Worm (Caenorhabditis elegans) whole organism, L4 larva: ENCODE measurements around the gene Y57G11C.1130.

ENCODE experiments used
- F37D6.2 ChIP-seq: sonication (generic microtip); optimal IDR thresholded peaks from 2 replicates; lab custom pipeline; 2016; ENCODE audit warnings: mild to moderate bottlenecking, missing genetic modification characterization, missing compliant biosample characterization
- R02D3.7 ChIP-seq: fragments of 150-350 bp; sonication (generic microtip); optimal IDR thresholded peaks from 3 replicates; lab custom pipeline; 2014; ENCODE audit warnings: missing biosample characterization, missing genetic modification characterization
- T20F7.1 ChIP-seq: fragments of 200-800 bp; sonication (Bioruptor generic); optimal IDR thresholded peaks from 2 replicates; lab custom pipeline; 2018; ENCODE audit warnings: mild to moderate bottlenecking, missing genetic modification characterization, missing compliant biosample characterization
- T26A8.4 ChIP-seq: fragments of 200-800 bp; sonication (Bioruptor generic); IDR thresholded peaks from 2 replicates; pipeline ENCODE4 v1.3.6; 2022; ENCODE audit warnings: missing genetic modification characterization, missing compliant biosample characterization
- Y105C5A.15 ChIP-seq: fragments of 200-800 bp; sonication (Bioruptor generic); IDR thresholded peaks from 2 replicates; pipeline ENCODE4 v1.3.6; 2022; ENCODE audit warnings: missing genetic modification characterization, missing compliant biosample characterization
- aha-1 ChIP-seq: fragments of 150-350 bp; peaks from one replicate; lab custom pipeline; 2014; ENCODE audit warnings: missing biosample characterization, missing genetic modification characterization
- aly-2 ChIP-seq: sonication (generic microtip); optimal IDR thresholded peaks from 2 replicates; lab custom pipeline; 2018; ENCODE audit warnings: missing biosample characterization, missing genetic modification characterization
- ama-1 ChIP-seq: fragments of 150-350 bp; optimal IDR thresholded peaks from 2 replicates; lab custom pipeline; 2014; ENCODE audit warnings: inconsistent platforms, mixed read lengths
- attf-4 ChIP-seq: sonication (generic microtip); optimal IDR thresholded peaks from 3 replicates; lab custom pipeline; 2017; ENCODE audit warnings: missing biosample characterization, missing genetic modification characterization
- ceh-28 ChIP-seq: fragments of 150-350 bp; optimal IDR thresholded peaks from 2 replicates; lab custom pipeline; 2014; ENCODE audit warnings: missing biosample characterization, missing genetic modification reagents, missing genetic modification characterization
- ceh-44 ChIP-seq: fragments of 200-800 bp; sonication (Bioruptor generic); IDR thresholded peaks from 2 replicates; pipeline ENCODE4 v1.3.6; 2022; ENCODE audit warnings: missing genetic modification reagents, missing genetic modification characterization, missing compliant biosample characterization
- ceh-62 ChIP-seq: sonication (generic microtip); optimal IDR thresholded peaks from 2 replicates; lab custom pipeline; 2017; ENCODE audit warnings: missing biosample characterization, missing genetic modification characterization
- ces-1 ChIP-seq: fragments of 150-350 bp; sonication (generic microtip); optimal IDR thresholded peaks from 4 replicates; lab custom pipeline; 2014; ENCODE audit warnings: missing biosample characterization, missing genetic modification reagents, missing genetic modification characterization
- cey-2 ChIP-seq: sonication (generic microtip); optimal IDR thresholded peaks from 3 replicates; lab custom pipeline; 2017; ENCODE audit warnings: missing genetic modification characterization, mild to moderate bottlenecking, missing compliant biosample characterization, antibody characterized with exemption, borderline replicate concordance; ENCODE audit not compliant: insufficient read depth
- ctbp-1 ChIP-seq: fragments of 200-800 bp; sonication (Bioruptor generic); IDR thresholded peaks from 2 replicates; pipeline ENCODE4 v1.3.6; 2022; ENCODE audit warnings: missing genetic modification reagents, missing genetic modification characterization, missing compliant biosample characterization
- daf-19 ChIP-seq: fragments of 200-800 bp; sonication (Bioruptor generic); conservative IDR thresholded peaks from 2 replicates; pipeline ENCODE4 v1.3.6; 2022; ENCODE audit warnings: missing genetic modification characterization, missing compliant biosample characterization
- dpl-1 ChIP-seq: fragments of 150-350 bp; optimal IDR thresholded peaks from 2 replicates; lab custom pipeline; 2014; ENCODE audit warnings: missing biosample characterization, missing genetic modification reagents, missing genetic modification characterization
- dve-1 ChIP-seq: sonication (generic microtip); optimal IDR thresholded peaks from 2 replicates; lab custom pipeline; 2017; ENCODE audit warnings: antibody characterized with exemption, mild to moderate bottlenecking, missing genetic modification characterization, missing compliant biosample characterization; ENCODE audit not compliant: insufficient read depth
- gei-8 ChIP-seq: fragments of 200-800 bp; sonication (Bioruptor generic); optimal IDR thresholded peaks from 2 replicates; lab custom pipeline; 2018; ENCODE audit warnings: mild to moderate bottlenecking, missing genetic modification characterization, missing compliant biosample characterization
- hlh-11 ChIP-seq: fragments of 200-800 bp; sonication (Bioruptor generic); optimal IDR thresholded peaks from 2 replicates; lab custom pipeline; 2018; ENCODE audit warnings: mild to moderate bottlenecking, missing genetic modification characterization, missing compliant biosample characterization
- hlh-30 ChIP-seq: sonication (generic microtip); optimal IDR thresholded peaks from 2 replicates; lab custom pipeline; 2017; ENCODE audit warnings: antibody characterized with exemption, mild to moderate bottlenecking, missing genetic modification characterization, missing compliant biosample characterization; ENCODE audit not compliant: insufficient read depth
- lin-38 ChIP-seq: fragments of 200-800 bp; sonication (Bioruptor generic); IDR thresholded peaks from 2 replicates; pipeline ENCODE4 v1.3.6; 2022; ENCODE audit warnings: missing genetic modification reagents, missing genetic modification characterization, missing compliant biosample characterization
- lsy-2 ChIP-seq, 2 experiments: fragments of 150-350 bp in 1 of 2; sonication (generic microtip) in 1 of 2; optimal IDR thresholded peaks; 2 replicates each; lab custom pipeline; 2014 to 2017; ENCODE audit warnings: missing biosample characterization in 2 of 2, missing genetic modification characterization in 2 of 2
- mdt-29 ChIP-seq: fragments of 200-800 bp; sonication (Bioruptor generic); IDR thresholded peaks from 2 replicates; pipeline ENCODE4 v1.3.6; 2022; ENCODE audit warnings: missing genetic modification reagents, missing genetic modification characterization, missing compliant biosample characterization
- mep-1 ChIP-seq: fragments of 150-350 bp; sonication (generic microtip); optimal IDR thresholded peaks from 3 replicates; lab custom pipeline; 2014; ENCODE audit warnings: missing biosample characterization, missing genetic modification characterization
- mxl-2 ChIP-seq: fragments of 200-800 bp; sonication (Bioruptor generic); conservative IDR thresholded peaks from 2 replicates; pipeline ENCODE4 v1.3.6; 2022; ENCODE audit warnings: missing genetic modification reagents, missing genetic modification characterization, missing compliant biosample characterization
- nhr-102 ChIP-seq: sonication (generic microtip); optimal IDR thresholded peaks from 2 replicates; lab custom pipeline; 2016; ENCODE audit warnings: mild to moderate bottlenecking, missing genetic modification characterization, moderate library complexity, missing compliant biosample characterization
- nhr-11 ChIP-seq: fragments of 150-350 bp; optimal IDR thresholded peaks from 2 replicates; lab custom pipeline; 2014; ENCODE audit warnings: missing biosample characterization, missing genetic modification characterization
- nhr-237 ChIP-seq: sonication (generic microtip); optimal IDR thresholded peaks from 2 replicates; lab custom pipeline; 2017; ENCODE audit warnings: missing biosample characterization, missing genetic modification characterization
- nhr-25 ChIP-seq: sonication (generic microtip); optimal IDR thresholded peaks from 2 replicates; lab custom pipeline; 2017; ENCODE audit warnings: missing genetic modification characterization, mild to moderate bottlenecking, missing compliant biosample characterization, antibody characterized with exemption, moderate library complexity, borderline replicate concordance; ENCODE audit not compliant: insufficient read depth
- nhr-42 ChIP-seq: fragments of 200-800 bp; sonication (Bioruptor generic); IDR thresholded peaks from 2 replicates; pipeline ENCODE4 v1.3.6; 2022; ENCODE audit warnings: missing genetic modification characterization, missing compliant biosample characterization
- nhr-77 ChIP-seq: fragments of 150-350 bp; optimal IDR thresholded peaks from 2 replicates; lab custom pipeline; 2014; ENCODE audit warnings: missing biosample characterization, missing genetic modification characterization
- pha-4 ChIP-seq, 2 experiments: fragments of 150-350 bp in 1 of 2; fragments of 200-800 bp in 1 of 2; sonication (Bioruptor generic) in 1 of 2; IDR thresholded peaks in 1 of 2; optimal IDR thresholded peaks in 1 of 2; 2 replicates each; pipeline versions ENCODE4 v1.3.6 to Lab custom; 2014 to 2022; ENCODE audit warnings: missing genetic modification characterization in 2 of 2, missing genetic modification reagents in 2 of 2, missing biosample characterization in 1 of 2, missing compliant biosample characterization in 1 of 2
- rbr-2 ChIP-seq: sonication (generic microtip); optimal IDR thresholded peaks from 2 replicates; lab custom pipeline; 2016; ENCODE audit warnings: missing genotype, missing genetic modification characterization, missing compliant biosample characterization
- saeg-2 ChIP-seq: fragments of 200-800 bp; sonication (Bioruptor generic); IDR thresholded peaks from 2 replicates; pipeline ENCODE4 v1.3.6; 2022; ENCODE audit warnings: missing genetic modification reagents, missing genetic modification characterization, missing compliant biosample characterization
- sdz-12 ChIP-seq: fragments of 200-800 bp; sonication (Bioruptor generic); optimal IDR thresholded peaks from 2 replicates; lab custom pipeline; 2018; ENCODE audit warnings: mild to moderate bottlenecking, missing genetic modification characterization, missing compliant biosample characterization
- set-16 ChIP-seq: fragments of 200-800 bp; sonication (Bioruptor generic); IDR thresholded peaks from 2 replicates; pipeline ENCODE4 v1.3.6; 2022; ENCODE audit warnings: missing genetic modification reagents, missing genetic modification characterization, missing compliant biosample characterization
- snpc-1.2 ChIP-seq: fragments of 200-800 bp; sonication (Bioruptor generic); IDR thresholded peaks from 2 replicates; pipeline ENCODE4 v1.3.6; 2022; ENCODE audit warnings: missing genetic modification reagents, missing genetic modification characterization, missing compliant biosample characterization
- spr-3 ChIP-seq: fragments of 200-800 bp; sonication (Bioruptor generic); optimal IDR thresholded peaks from 2 replicates; lab custom pipeline; 2018; ENCODE audit warnings: mild to moderate bottlenecking, missing genetic modification characterization, missing compliant biosample characterization
- tag-97 ChIP-seq: fragments of 200-800 bp; sonication (Bioruptor generic); IDR thresholded peaks from 2 replicates; pipeline ENCODE4 v1.3.6; 2022; ENCODE audit warnings: missing genetic modification characterization, missing compliant biosample characterization
- unc-130 ChIP-seq: sonication (generic microtip); optimal IDR thresholded peaks from 2 replicates; lab custom pipeline; 2016; ENCODE audit warnings: missing genetic modification reagents, missing genetic modification characterization, missing compliant biosample characterization
- unc-62 ChIP-seq, 3 experiments: fragments of 150-350 bp in 1 of 3; sonication (generic microtip); optimal IDR thresholded peaks in 2 of 3; peaks in 1 of 3; 1 replicate in 1 of 3; 2 replicates in 2 of 3; lab custom pipeline; 2014 to 2017; ENCODE audit warnings: missing biosample characterization in 3 of 3, missing genetic modification characterization in 3 of 3, missing genetic modification reagents in 3 of 3, missing genotype in 1 of 3
- vab-7 ChIP-seq: fragments of 200-800 bp; sonication (Bioruptor generic); IDR thresholded peaks from 2 replicates; pipeline ENCODE4 v1.3.6; 2022; ENCODE audit warnings: missing genetic modification reagents, missing genetic modification characterization, missing compliant biosample characterization
- zfp-3 ChIP-seq: fragments of 200-800 bp; sonication (Bioruptor generic); conservative IDR thresholded peaks from 2 replicates; pipeline ENCODE4 v1.3.6; 2022; ENCODE audit warnings: missing genetic modification reagents, missing genetic modification characterization, missing compliant biosample characterization
- ztf-11 ChIP-seq: fragments of 150-350 bp; optimal IDR thresholded peaks from 2 replicates; lab custom pipeline; 2014; ENCODE audit warnings: missing biosample characterization, missing genetic modification characterization
- ztf-7 ChIP-seq: fragments of 150-350 bp; optimal IDR thresholded peaks from 2 replicates; lab custom pipeline; 2014; ENCODE audit warnings: missing biosample characterization, missing genetic modification characterization

Y57G11C.1130 gene

DNA sequence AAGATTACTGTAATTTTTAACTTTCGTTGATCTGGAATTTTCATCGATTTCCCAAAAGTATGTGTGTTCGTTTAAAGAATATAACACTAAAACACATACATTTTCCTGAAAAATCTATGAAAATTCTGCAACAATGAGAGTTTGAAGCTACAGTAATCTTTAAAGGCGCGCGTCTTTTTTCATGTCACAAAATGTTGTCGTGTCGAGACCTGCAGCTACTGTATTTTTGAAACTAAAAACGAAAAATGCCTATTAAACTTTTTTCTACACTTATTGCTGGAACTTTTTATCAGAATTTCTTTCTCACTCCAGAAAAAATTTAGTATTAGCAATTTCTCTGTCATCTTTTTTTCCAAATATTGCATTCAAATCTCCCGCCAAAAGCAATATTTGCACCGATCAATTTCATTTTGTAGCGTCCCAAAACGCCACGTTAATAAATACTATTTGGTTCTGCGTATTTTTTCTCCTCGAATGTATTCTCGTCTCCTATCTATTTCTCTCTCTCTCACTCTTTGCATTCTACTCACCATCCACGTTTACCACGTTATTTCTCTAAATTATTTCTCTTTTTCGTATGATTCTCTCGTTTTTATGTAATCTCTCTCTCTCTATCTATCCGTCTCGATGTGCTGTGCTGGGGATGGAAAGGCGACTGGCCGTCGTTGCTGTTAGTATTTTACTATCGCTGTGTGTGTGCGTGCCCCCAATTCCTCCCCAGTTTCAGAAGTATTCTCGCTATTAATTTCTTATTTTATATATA, 4.2 kb downstream of the Y57G11C.1130 start, which contains the start of gene melo-1 (continued):
- TF ChIP-seq dve-1 (tag; lab: Kevin White, UChicago), result peak; percentile 74
- peak in 1 of 2 experiments; percentile 60 for TF ChIP-seq lsy-2 (tag; optimal IDR thresholded peaks at IDR 0.05; lab: Kevin White, UChicago)
- TF ChIP-seq T26A8.4 (GFP tag; lab: Robert Waterston, UW), result 0 out of 2 replicates have a peak, but pooled peaks have one; percentile 12
- peak in 1 of 2 experiments; percentile 98 for TF ChIP-seq unc-62 (GFP tag; optimal IDR thresholded peaks at IDR 0.05 in 1 of 2; lab: Kevin White, UChicago)
- no peak for TF ChIP-seq unc-62 (tag; optimal IDR thresholded peaks at IDR 0.05; lab: Kevin White, UChicago)
- TF ChIP-seq aha-1 (tag; lab: Kevin White, UChicago), result peak; percentile 18
- TF ChIP-seq ceh-62, result no peak

DNA sequence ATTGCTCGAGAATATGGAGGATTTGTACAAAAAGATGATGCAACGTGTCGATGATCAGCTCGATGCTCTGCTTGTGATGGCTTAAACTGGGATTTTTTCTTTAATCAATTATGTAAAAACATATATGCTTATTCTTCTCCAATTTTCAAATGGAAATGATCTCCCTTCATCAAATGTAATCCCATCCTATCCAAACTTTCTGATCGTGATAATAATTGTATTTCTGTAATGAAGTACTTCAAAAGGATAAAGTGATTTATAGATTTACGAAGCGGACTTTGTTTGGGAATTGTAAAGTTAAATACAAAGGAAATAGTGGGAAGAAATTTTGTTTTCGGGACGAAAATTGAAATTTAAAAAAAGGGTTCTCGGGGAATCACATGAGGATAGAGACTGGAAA, 8.3 kb downstream of the Y57G11C.1130 start:
- TF ChIP-seq vab-7, result no peak
- TF ChIP-seq mxl-2, result no peak
- no peak for TF ChIP-seq gei-8
- no peak for TF ChIP-seq ztf-11 (tag; lab: Kevin White, UChicago)
- no peak for TF ChIP-seq ceh-44
- no peak for TF ChIP-seq hlh-30 (tag; lab: Kevin White, UChicago)
- no peak for TF ChIP-seq unc-130 (GFP tag; lab: Kevin White, UChicago)
- TF ChIP-seq dve-1 (tag; lab: Kevin White, UChicago), result peak; percentile 9
- no peak for TF ChIP-seq set-16 (GFP tag; lab: Robert Waterston, UW)
- no peak for TF ChIP-seq Y105C5A.15 (GFP tag; lab: Robert Waterston, UW)
- TF ChIP-seq ctbp-1 (GFP tag; lab: Robert Waterston, UW), result no peak
- no peak for TF ChIP-seq spr-3 (GFP tag; lab: Kevin White, UChicago)
- no peak for TF ChIP-seq attf-4 (tag; lab: Kevin White, UChicago)
- no peak for TF ChIP-seq cey-2 (tag; lab: Kevin White, UChicago)
- peak; percentile 7 for TF ChIP-seq nhr-102
- 0 out of 2 replicates have a peak, but pooled peaks have one; percentile 17 for TF ChIP-seq lin-38 (GFP tag; lab: Robert Waterston, UW)
- TF ChIP-seq sdz-12 (GFP tag; lab: Kevin White, UChicago), result no peak
- TF ChIP-seq nhr-77, result no peak
- TF ChIP-seq hlh-11 (tag; lab: Kevin White, UChicago), result no peak
- TF ChIP-seq ceh-28 (tag; lab: Kevin White, UChicago), result no peak
- no peak for TF ChIP-seq ztf-7 (tag; lab: Kevin White, UChicago)
- TF ChIP-seq F37D6.2 (tag; lab: Kevin White, UChicago), result no peak
- peak; percentile 63 for TF ChIP-seq mep-1 (tag; lab: Kevin White, UChicago)
- TF ChIP-seq rbr-2 (tag; lab: Kevin White, UChicago), result no peak
- TF ChIP-seq R02D3.7, result no peak
- no peak for TF ChIP-seq nhr-11 (tag; lab: Kevin White, UChicago)
- TF ChIP-seq nhr-42 (GFP tag; lab: Robert Waterston, UW), result no peak
- no peak for TF ChIP-seq unc-62 (GFP tag; optimal IDR thresholded peaks at IDR 0.05 in 1 of 2; lab: Kevin White, UChicago)
- TF ChIP-seq unc-62 (tag; optimal IDR thresholded peaks at IDR 0.05; lab: Kevin White, UChicago), result no peak
- no peak for TF ChIP-seq T20F7.1 (GFP tag; lab: Kevin White, UChicago)
- TF ChIP-seq daf-19, result no peak
- TF ChIP-seq snpc-1.2 (GFP tag; lab: Robert Waterston, UW), result peak; percentile 72
- no peak; the same call in 1 of the 2 replicates for TF ChIP-seq T26A8.4 (GFP tag; lab: Robert Waterston, UW)
- TF ChIP-seq ces-1 (GFP tag; lab: Kevin White, UChicago), result no peak
- peak; percentile 41; the same call in 1 of the 2 replicates for TF ChIP-seq pha-4 (GFP tag; IDR thresholded peaks at IDR 0.05; lab: Robert Waterston, UW)
- no peak for TF ChIP-seq pha-4 (tag; optimal IDR thresholded peaks at IDR 0.05; lab: Kevin White, UChicago)
- TF ChIP-seq nhr-25, result no peak
- TF ChIP-seq saeg-2 (GFP tag; lab: Robert Waterston, UW), result no peak
- no peak for TF ChIP-seq mdt-29 (GFP tag; lab: Robert Waterston, UW)
- TF ChIP-seq tag-97 (GFP tag; lab: Robert Waterston, UW), result no peak
- peak; percentile 31 for TF ChIP-seq ama-1 (lab: Kevin White, UChicago)
- TF ChIP-seq dpl-1 (GFP tag; lab: Kevin White, UChicago), result no peak
- TF ChIP-seq zfp-3 (GFP tag; lab: Robert Waterston, UW), result no peak
- no peak for TF ChIP-seq nhr-237
- TF ChIP-seq aly-2 (tag; lab: Kevin White, UChicago), result no peak
